Fruit fly (Drosophila melanogaster): Measurements from ENCODE around the gene brun.

dm6 chr2L:20656110-20656509, at the start of gene brun, which contains the start of gene CG2614:
- no peak for TF ChIP-seq CG4496 (GFP tag; IDR thresholded peaks at IDR 0.05)
- TF ChIP-seq D1 (tag; optimal IDR thresholded peaks at IDR 0.05) = no peak
- TF ChIP-seq CG9948 (tag; optimal IDR thresholded peaks at IDR 0.05) = no peak
- TF ChIP-seq Ets98B (GFP tag; IDR thresholded peaks at IDR 0.05) = peak; percentile 45
- no peak for TF ChIP-seq CG10348 (GFP tag; IDR thresholded peaks at IDR 0.05)
- TF ChIP-seq CG8159 (tag; optimal IDR thresholded peaks at IDR 0.05) = no peak
- TF ChIP-seq CG34367 (tag; optimal IDR thresholded peaks at IDR 0.05) = no peak
